Fruit fly (Drosophila melanogaster) whole organism, pupa: ENCODE data around the gene CG17198.

Source experiments
- CG12605 ChIP-seq: fragments of 200-800 bp; sonication (Bioruptor generic); IDR thresholded peaks from 2 replicates; pipeline ENCODE4 v1.3.6; 2022; ENCODE audit warnings: missing biosample characterization, missing genetic modification characterization
- CG15710 ChIP-seq: fragments of 200-800 bp; sonication (Bioruptor generic); optimal IDR thresholded peaks from 2 replicates; lab custom pipeline; 2018; ENCODE audit warnings: missing biosample characterization, mild to moderate bottlenecking, missing genetic modification characterization, moderate library complexity
- CG17806 ChIP-seq: fragments of 200-800 bp; sonication (Bioruptor generic); optimal IDR thresholded peaks from 2 replicates; lab custom pipeline; 2018; ENCODE audit warnings: missing biosample characterization, mild to moderate bottlenecking, missing genetic modification characterization, moderate library complexity
- CG32121 ChIP-seq: fragments of 200-800 bp; sonication (Bioruptor generic); IDR thresholded peaks from 2 replicates; pipeline ENCODE4 v1.3.6; 2022; ENCODE audit warnings: missing biosample characterization, missing genetic modification characterization
- CG8301 ChIP-seq: fragments of 200-800 bp; sonication (Bioruptor generic); optimal IDR thresholded peaks from 2 replicates; lab custom pipeline; 2018; ENCODE audit warnings: missing biosample characterization, mild to moderate bottlenecking, missing genetic modification characterization
- CG9948 ChIP-seq: fragments of 200-800 bp; sonication (Bioruptor generic); optimal IDR thresholded peaks from 2 replicates; lab custom pipeline; 2018; ENCODE audit warnings: missing biosample characterization, mild to moderate bottlenecking, missing genetic modification characterization, moderate library complexity
- D1 ChIP-seq: fragments of 200-800 bp; sonication (Bioruptor generic); optimal IDR thresholded peaks from 2 replicates; lab custom pipeline; 2018; ENCODE audit warnings: missing biosample characterization, mild to moderate bottlenecking, missing genetic modification characterization, moderate library complexity
- EcR ChIP-seq: fragments of 200-800 bp; sonication (Bioruptor generic); optimal IDR thresholded peaks from 3 replicates; lab custom pipeline; 2019; ENCODE audit warnings: missing biosample characterization, missing genetic modification characterization, mild to moderate bottlenecking, moderate library complexity, missing genetic modification reagents
- fd96Ca ChIP-seq: fragments of 200-800 bp; sonication (Bioruptor generic); IDR thresholded peaks from 3 replicates; pipeline ENCODE4 v1.3.6; 2022; ENCODE audit warnings: missing biosample characterization, missing genetic modification characterization

dm6 chr3R:25815179-25815578 is 40.0 kb upstream of the CG17198 start, which contains the start of gene CG14354:
- TF ChIP-seq CG9948 (tag; lab: Kevin White, UChicago): no peak
- TF ChIP-seq CG17806 (tag; lab: Kevin White, UChicago): no peak
- no peak for TF ChIP-seq fd96Ca (GFP tag; lab: Robert Waterston, UW)
- TF ChIP-seq CG15710 (tag; lab: Kevin White, UChicago): no peak
- TF ChIP-seq CG32121 (GFP tag; lab: Robert Waterston, UW): no peak
- TF ChIP-seq EcR (GFP tag; lab: Kevin White, UChicago): no peak
- no peak for TF ChIP-seq D1
- TF ChIP-seq CG8301: no peak
- TF ChIP-seq CG12605 (GFP tag; lab: Robert Waterston, UW): no peak
